Fruit fly (Drosophila melanogaster) whole organism, embryonic: ENCODE results near the gene CG6041.
A peak's percentile ranks its signal among the peaks of the same experiment; 100 is the strongest.

Source experiments
- Atf6 ChIP-seq: fragments of 200-800 bp; sonication (Bioruptor generic); IDR thresholded peaks from 2 replicates; pipeline ENCODE4 v1.3.6; 2022; ENCODE audit warnings: missing biosample characterization, missing genetic modification characterization
- C15 ChIP-seq: fragments of 200-800 bp; sonication (Bioruptor generic); IDR thresholded peaks from 3 replicates; pipeline ENCODE4 v1.3.6; 2022; ENCODE audit warnings: missing biosample characterization, missing genetic modification characterization
- CG10274 ChIP-seq: fragments of 200-800 bp; sonication (Bioruptor generic); optimal IDR thresholded peaks from 3 replicates; lab custom pipeline; 2017; ENCODE audit warnings: missing biosample characterization, mild to moderate bottlenecking, missing genetic modification characterization
- CG10366 ChIP-seq: fragments of 200-800 bp; sonication (Bioruptor generic); IDR thresholded peaks from 2 replicates; pipeline ENCODE4 v1.3.6; 2022; ENCODE audit warnings: missing biosample characterization, missing genetic modification characterization
- CG10654 ChIP-seq: fragments of 200-800 bp; sonication (Bioruptor generic); optimal IDR thresholded peaks from 2 replicates; lab custom pipeline; 2016; ENCODE audit warnings: missing biosample characterization, missing genetic modification characterization
- CG12071 ChIP-seq: fragments of 200-800 bp; sonication (Bioruptor generic); optimal IDR thresholded peaks from 3 replicates; lab custom pipeline; 2018; ENCODE audit warnings: missing biosample characterization, mild to moderate bottlenecking, missing genetic modification characterization
- CG12104 ChIP-seq: fragments of 200-800 bp; sonication (Bioruptor generic); optimal IDR thresholded peaks from 3 replicates; lab custom pipeline; 2016; ENCODE audit warnings: missing biosample characterization, missing genetic modification characterization
- CG12219 ChIP-seq: fragments of 200-800 bp; sonication (Bioruptor generic); optimal IDR thresholded peaks from 3 replicates; lab custom pipeline; 2018; ENCODE audit warnings: missing biosample characterization, mild to moderate bottlenecking, missing genetic modification characterization
- CG12391 ChIP-seq: fragments of 200-800 bp; sonication (Bioruptor generic); optimal IDR thresholded peaks from 3 replicates; lab custom pipeline; 2018; ENCODE audit warnings: missing biosample characterization, mild to moderate bottlenecking, missing genetic modification characterization, moderate library complexity
- CG12659 ChIP-seq: fragments of 200-800 bp; sonication (Bioruptor generic); optimal IDR thresholded peaks from 3 replicates; lab custom pipeline; 2017; ENCODE audit warnings: mild to moderate bottlenecking, missing biosample characterization, missing genetic modification reagents, missing genetic modification characterization
- CG14050 ChIP-seq: fragments of 200-800 bp; sonication (Bioruptor generic); IDR thresholded peaks from 3 replicates; pipeline ENCODE4 v1.3.6; 2022; ENCODE audit warnings: missing biosample characterization, missing genetic modification characterization
- CG14710 ChIP-seq: fragments of 200-800 bp; sonication (Bioruptor generic); optimal IDR thresholded peaks from 3 replicates; lab custom pipeline; 2019; ENCODE audit warnings: missing biosample characterization, mild to moderate bottlenecking, missing genetic modification characterization, moderate library complexity
- CG15601 ChIP-seq: fragments of 200-800 bp; sonication (Bioruptor generic); optimal IDR thresholded peaks from 3 replicates; lab custom pipeline; 2019; ENCODE audit warnings: missing biosample characterization, mild to moderate bottlenecking, missing genetic modification characterization, moderate library complexity
- CG17361 ChIP-seq: fragments of 200-800 bp; sonication (Bioruptor generic); IDR thresholded peaks from 3 replicates; pipeline ENCODE4 v1.3.6; 2022; ENCODE audit warnings: missing biosample characterization, missing genetic modification characterization
- CG1832 ChIP-seq: fragments of 200-800 bp; sonication (Bioruptor generic); optimal IDR thresholded peaks from 2 replicates; lab custom pipeline; 2017; ENCODE audit warnings: missing biosample characterization, mild to moderate bottlenecking, missing genetic modification characterization, inconsistent platforms
- CG2199 ChIP-seq: fragments of 200-800 bp; sonication (Bioruptor generic); IDR thresholded peaks from 3 replicates; pipeline ENCODE4 v1.3.6; 2022; ENCODE audit warnings: missing biosample characterization, missing genetic modification characterization
- CG32532 ChIP-seq: fragments of 200-800 bp; sonication (Bioruptor generic); IDR thresholded peaks from 2 replicates; pipeline ENCODE4 v1.3.6; 2022; ENCODE audit warnings: missing biosample characterization, missing genetic modification characterization
- CG4404 ChIP-seq: fragments of 200-800 bp; sonication (Bioruptor generic); IDR thresholded peaks from 2 replicates; pipeline ENCODE4 v1.3.6; 2022; ENCODE audit warnings: missing biosample characterization, missing genetic modification characterization
- CG7357 ChIP-seq: fragments of 200-800 bp; sonication (Bioruptor generic); IDR thresholded peaks from 3 replicates; pipeline ENCODE4 v1.3.6; 2022; ENCODE audit warnings: missing biosample characterization, missing genetic modification characterization
- Fer2 ChIP-seq: fragments of 200-800 bp; sonication (Bioruptor generic); optimal IDR thresholded peaks from 2 replicates; lab custom pipeline; 2018; ENCODE audit warnings: missing biosample characterization, mild to moderate bottlenecking, missing genetic modification characterization, moderate library complexity
- H15 ChIP-seq: fragments of 200-800 bp; sonication (Bioruptor generic); IDR thresholded peaks from 3 replicates; pipeline ENCODE4 v1.3.6; 2022; ENCODE audit warnings: missing biosample characterization, missing genetic modification characterization
- Hmx ChIP-seq: fragments of 200-800 bp; sonication (Bioruptor generic); optimal IDR thresholded peaks from 2 replicates; lab custom pipeline; 2016; ENCODE audit warnings: missing biosample characterization, missing genetic modification characterization
- Hr3 ChIP-seq: fragments of 200-800 bp; sonication (Bioruptor generic); optimal IDR thresholded peaks from 3 replicates; lab custom pipeline; 2016; ENCODE audit warnings: missing biosample characterization, missing genetic modification characterization
- MESR4 ChIP-seq: fragments of 200-800 bp; sonication (Bioruptor generic); optimal IDR thresholded peaks from 2 replicates; lab custom pipeline; 2018; ENCODE audit warnings: missing biosample characterization, mild to moderate bottlenecking, missing genetic modification characterization, moderate library complexity
- Pdp1 ChIP-seq, 2 experiments: fragments of 200-800 bp; sonication (Bioruptor generic); optimal IDR thresholded peaks; 3 replicates each; lab custom pipeline; 2016; ENCODE audit warnings: missing biosample characterization in 2 of 2, missing genetic modification characterization in 2 of 2, mild to moderate bottlenecking in 1 of 2, moderate library complexity in 1 of 2
- Rx ChIP-seq: fragments of 200-800 bp; sonication (Bioruptor generic); IDR thresholded peaks from 2 replicates; pipeline ENCODE4 v1.3.6; 2022; ENCODE audit warnings: missing biosample characterization, missing genetic modification characterization
- Scr ChIP-seq: fragments of 200-800 bp; sonication (Bioruptor generic); IDR thresholded peaks from 2 replicates; pipeline ENCODE4 v1.3.6; 2022; ENCODE audit warnings: missing biosample characterization, missing genetic modification characterization; ENCODE audit not compliant: partially characterized antibody
- Tbp ChIP-seq: fragments of >200 bp; optimal IDR thresholded peaks from 2 replicates; lab custom pipeline; 2018; ENCODE audit warnings: missing biosample characterization, missing genetic modification characterization
- br ChIP-seq: fragments of >200 bp; optimal IDR thresholded peaks from 2 replicates; lab custom pipeline; 2017
- chif ChIP-seq, 2 experiments: fragments of 200-800 bp; sonication (Bioruptor generic); optimal IDR thresholded peaks; 3 replicates each; lab custom pipeline; 2016; ENCODE audit warnings: missing biosample characterization in 2 of 2, missing genetic modification characterization in 2 of 2
- ci ChIP-seq: fragments of 200-800 bp; sonication (Bioruptor generic); IDR thresholded peaks from 3 replicates; pipeline ENCODE4 v1.3.6; 2022; ENCODE audit warnings: missing biosample characterization, missing genetic modification characterization
- corto ChIP-seq: fragments of 200-800 bp; sonication (Bioruptor generic); optimal IDR thresholded peaks from 2 replicates; lab custom pipeline; 2016; ENCODE audit warnings: missing biosample characterization, mild to moderate bottlenecking, missing genetic modification characterization, moderate library complexity
- crc ChIP-seq: fragments of 200-800 bp; sonication (Bioruptor generic); optimal IDR thresholded peaks from 2 replicates; lab custom pipeline; 2016; ENCODE audit warnings: missing biosample characterization, missing genetic modification characterization
- cwo ChIP-seq: fragments of 200-800 bp; sonication (Bioruptor generic); optimal IDR thresholded peaks from 3 replicates; lab custom pipeline; 2017; ENCODE audit warnings: missing biosample characterization, missing genetic modification characterization, mild to moderate bottlenecking, moderate library complexity, missing genetic modification reagents
- ems ChIP-seq: fragments of 200-800 bp; sonication (Bioruptor generic); optimal IDR thresholded peaks from 3 replicates; lab custom pipeline; 2016; ENCODE audit warnings: missing biosample characterization, missing genetic modification characterization
- ftz-f1 ChIP-seq: fragments of 200-800 bp; sonication (Bioruptor generic); optimal IDR thresholded peaks from 2 replicates; lab custom pipeline; 2016; ENCODE audit warnings: missing biosample characterization, missing genetic modification characterization
- insv ChIP-seq, 2 experiments: fragments of 200-800 bp; sonication (Bioruptor generic); optimal IDR thresholded peaks; 3 replicates each; lab custom pipeline; 2016 to 2018; ENCODE audit warnings: missing biosample characterization in 2 of 2, missing genetic modification characterization in 2 of 2
- lilli ChIP-seq: fragments of 200-800 bp; sonication (Bioruptor generic); optimal IDR thresholded peaks from 3 replicates; lab custom pipeline; 2016; ENCODE audit warnings: missing biosample characterization, missing genetic modification characterization
- mld ChIP-seq: fragments of 200-800 bp; sonication (Bioruptor generic); IDR thresholded peaks from 3 replicates; pipeline ENCODE4 v1.3.6; 2022; ENCODE audit warnings: missing biosample characterization, missing genetic modification characterization; ENCODE audit not compliant: partially characterized antibody
- nerfin-1 ChIP-seq: fragments of 200-800 bp; sonication (Bioruptor generic); optimal IDR thresholded peaks from 3 replicates; lab custom pipeline; 2019; ENCODE audit warnings: missing biosample characterization, mild to moderate bottlenecking, missing genetic modification characterization, moderate library complexity
- nmo ChIP-seq: fragments of 200-800 bp; sonication (Bioruptor generic); optimal IDR thresholded peaks from 2 replicates; lab custom pipeline; 2018; ENCODE audit warnings: missing biosample characterization, mild to moderate bottlenecking, missing genetic modification characterization, moderate library complexity
- odd ChIP-seq: fragments of 200-800 bp; sonication (Bioruptor generic); optimal IDR thresholded peaks from 2 replicates; lab custom pipeline; 2017; ENCODE audit warnings: missing biosample characterization, mild to moderate bottlenecking, missing genetic modification characterization
- pho ChIP-seq: fragments of 200-800 bp; sonication (Bioruptor generic); optimal IDR thresholded peaks from 2 replicates; lab custom pipeline; 2016; ENCODE audit warnings: missing biosample characterization, missing genetic modification characterization
- row ChIP-seq: fragments of 200-800 bp; sonication (Bioruptor generic); IDR thresholded peaks from 3 replicates; pipeline ENCODE4 v1.3.6; 2022; ENCODE audit warnings: missing biosample characterization, missing genetic modification characterization
- scrt ChIP-seq: fragments of 200-800 bp; sonication (Bioruptor generic); optimal IDR thresholded peaks from 2 replicates; lab custom pipeline; 2018; ENCODE audit warnings: missing biosample characterization, mild to moderate bottlenecking, missing genetic modification characterization, moderate library complexity
- sens ChIP-seq: fragments of 200-800 bp; sonication (Bioruptor generic); peaks from one replicate; lab custom pipeline; 2016; ENCODE audit warnings: missing biosample characterization, missing genetic modification characterization
- sisA ChIP-seq: fragments of 200-800 bp; sonication (Bioruptor generic); IDR thresholded peaks from 2 replicates; pipeline ENCODE4 v1.3.6; 2022; ENCODE audit warnings: missing biosample characterization, missing genetic modification characterization
- sob ChIP-seq: fragments of 200-800 bp; sonication (Bioruptor generic); IDR thresholded peaks from 2 replicates; pipeline ENCODE4 v1.3.6; 2022; ENCODE audit warnings: missing biosample characterization, missing genetic modification characterization
- tll ChIP-seq, 2 experiments: fragments of 200-800 bp in 1 of 2; fragments of >200 bp in 1 of 2; sonication (Bioruptor generic) in 1 of 2; optimal IDR thresholded peaks; 2 replicates each; lab custom pipeline; 2017 to 2019; ENCODE audit warnings: missing biosample characterization in 2 of 2, missing genetic modification characterization in 2 of 2, mild to moderate bottlenecking in 1 of 2, moderate library complexity in 1 of 2
- twi ChIP-seq: fragments of 200-800 bp; optimal IDR thresholded peaks from 2 replicates; lab custom pipeline; 2019; ENCODE audit warnings: missing biosample characterization, mild to moderate bottlenecking, missing genetic modification characterization, moderate library complexity
- zfh2 ChIP-seq: fragments of 200-800 bp; sonication (Bioruptor generic); optimal IDR thresholded peaks from 2 replicates; lab custom pipeline; 2016; ENCODE audit warnings: missing biosample characterization, missing genetic modification characterization

CG6041 gene

DNA sequence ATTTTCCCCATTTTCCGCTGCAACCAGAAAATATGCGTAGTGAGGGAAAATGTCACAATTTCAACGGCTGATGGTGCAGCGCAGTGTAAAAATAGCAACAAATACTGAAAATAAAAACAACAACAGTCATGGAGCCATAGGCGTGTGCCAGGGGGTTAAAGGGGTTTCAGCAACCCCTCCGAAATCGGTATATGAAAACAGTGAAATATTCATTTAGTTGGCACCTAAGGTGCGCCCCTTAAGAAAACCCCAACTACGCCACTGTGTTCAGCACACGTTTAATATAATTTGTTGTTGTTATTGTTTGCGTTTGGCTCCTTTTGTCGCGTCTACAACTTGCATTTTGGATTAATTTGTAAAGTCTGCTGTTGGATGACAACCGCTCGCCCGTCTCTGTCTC lies 24.1 kb downstream of the CG6041 start (continued):
- TF ChIP-seq CG15601 (tag; lab: Kevin White, UChicago) (peak; percentile 27), ftz-f1 (GFP tag; lab: Kevin White, UChicago) (no peak), Pdp1 (GFP tag; optimal IDR thresholded peaks at IDR 0.05; lab: Kevin White, UChicago) (peak; percentile 12 to 26), MESR4 (GFP tag; lab: Kevin White, UChicago) (no peak), H15 (GFP tag; lab: Robert Waterston, UW) (no peak), crc (GFP tag; lab: Kevin White, UChicago) (no peak), insv (GFP tag; optimal IDR thresholded peaks at IDR 0.05; lab: Kevin White, UChicago) (no peak), chif (GFP tag; optimal IDR thresholded peaks at IDR 0.05; lab: Kevin White, UChicago) (peak; percentile 5 to 55), nerfin-1 (tag; lab: Kevin White, UChicago) (peak; percentile 18), corto (GFP tag; lab: Kevin White, UChicago) (no peak), cwo (GFP tag; lab: Kevin White, UChicago) (no peak), zfh2 (no peak), Hmx (GFP tag; lab: Kevin White, UChicago) (no peak), twi (no peak), CG1832 (GFP tag; lab: Kevin White, UChicago) (no peak), CG12219 (GFP tag; lab: Kevin White, UChicago) (no peak), Tbp (no peak), sens (GFP tag; lab: Kevin White, UChicago) (peak; percentile 85), Fer2 (tag; lab: Kevin White, UChicago) (no peak), CG4404 (GFP tag; lab: Robert Waterston, UW) (no peak), Rx (GFP tag; lab: Robert Waterston, UW) (peak; percentile 36; the same call in 1 of the 2 replicates), ems (GFP tag; lab: Kevin White, UChicago) (no peak), CG12659 (GFP tag; lab: Kevin White, UChicago) (peak; percentile 14), CG12391 (tag; lab: Kevin White, UChicago) (peak; percentile 20), CG32532 (peak; percentile 51; the same call in 1 of the 2 replicates), CG14710 (tag; lab: Kevin White, UChicago) (peak; percentile 14), Hr3 (GFP tag; lab: Kevin White, UChicago) (no peak), scrt (GFP tag; lab: Kevin White, UChicago) (no peak), row (GFP tag; lab: Robert Waterston, UW) (peak; percentile 50), CG10366 (GFP tag; lab: Robert Waterston, UW) (peak; percentile 51; the same call in 1 of the 2 replicates), CG7357 (GFP tag; lab: Robert Waterston, UW) (0 out of 3 replicates have a peak, but pooled peaks have one; percentile 20), CG17361 (GFP tag; lab: Robert Waterston, UW) (peak; percentile 41; the same call in 1 of the 3 replicates), tll (GFP tag; optimal IDR thresholded peaks at IDR 0.05; lab: Kevin White, UChicago) (no peak), C15 (GFP tag; lab: Robert Waterston, UW) (no peak), lilli (GFP tag; lab: Kevin White, UChicago) (peak; percentile 32), sisA (GFP tag; lab: Robert Waterston, UW) (peak; percentile 59; the same call in 1 of the 2 replicates), CG12071 (GFP tag; lab: Kevin White, UChicago) (no peak), CG14050 (GFP tag; lab: Robert Waterston, UW) (peak; percentile 19; the same call in 1 of the 3 replicates), CG10274 (GFP tag; lab: Kevin White, UChicago) (no peak), Scr (GFP tag; lab: Robert Waterston, UW) (no peak), ci (GFP tag; lab: Robert Waterston, UW) (peak; percentile 85), br (lab: Kevin White, UChicago) (no peak), odd (GFP tag; lab: Kevin White, UChicago) (no peak), Atf6 (GFP tag; lab: Robert Waterston, UW) (0 out of 2 replicates have a peak, but pooled peaks have one; percentile 19), nmo (GFP tag; lab: Kevin White, UChicago) (peak; percentile 32), CG10654 (GFP tag; lab: Kevin White, UChicago) (no peak), sob (GFP tag; lab: Robert Waterston, UW) (peak; percentile 25; the same call in 1 of the 2 replicates), CG2199 (GFP tag; lab: Robert Waterston, UW) (0 out of 3 replicates have a peak, but pooled peaks have one; percentile 40), pho (GFP tag; lab: Kevin White, UChicago) (no peak), CG12104 (GFP tag; lab: Kevin White, UChicago) (no peak), mld (GFP tag; lab: Robert Waterston, UW) (no peak)
